Worm (Caenorhabditis elegans): ENCODE results near the gene cwf-19L2.

DNA sequence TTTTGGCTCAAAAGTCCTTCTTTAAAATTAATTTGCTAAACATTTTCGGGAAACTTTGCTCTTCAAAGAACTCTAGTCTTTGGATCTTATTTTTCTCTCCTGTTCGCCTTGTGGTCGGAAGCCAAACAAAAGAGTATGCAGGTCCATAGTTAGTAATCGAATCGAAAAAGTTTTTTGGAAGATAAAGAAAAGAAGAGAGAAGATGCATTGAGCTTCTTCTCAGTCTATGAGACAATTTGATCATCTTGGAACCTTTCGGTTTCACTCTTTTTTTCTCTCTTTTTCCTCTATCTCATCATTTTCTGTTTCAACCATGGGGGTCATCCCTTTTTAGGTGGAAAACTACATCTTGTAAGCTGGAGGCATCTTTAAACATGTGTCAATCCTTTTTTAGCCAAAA is 39.8 kb upstream of the cwf-19L2 start:
- TF ChIP-seq ama-1 (optimal IDR thresholded peaks at IDR 0.05) (no peak), ama-1 (GFP tag; optimal IDR thresholded peaks at IDR 0.05) (no peak), nhr-120 (GFP tag; IDR thresholded peaks at IDR 0.05) (no peak), dpl-1 (GFP tag; optimal IDR thresholded peaks at IDR 0.05) (no peak), Y53F4B.3 (GFP tag; IDR thresholded peaks at IDR 0.05) (no peak), T26A5.8 (tag; optimal IDR thresholded peaks at IDR 0.05) (no peak), unc-130 (GFP tag; optimal IDR thresholded peaks at IDR 0.05) (no peak), sdz-38 (tag; optimal IDR thresholded peaks at IDR 0.05) (no peak)

All from whole organism, young adult.